Fruit fly (Drosophila melanogaster): ENCODE results near the gene lmgB.

lmgB gene

DNA sequence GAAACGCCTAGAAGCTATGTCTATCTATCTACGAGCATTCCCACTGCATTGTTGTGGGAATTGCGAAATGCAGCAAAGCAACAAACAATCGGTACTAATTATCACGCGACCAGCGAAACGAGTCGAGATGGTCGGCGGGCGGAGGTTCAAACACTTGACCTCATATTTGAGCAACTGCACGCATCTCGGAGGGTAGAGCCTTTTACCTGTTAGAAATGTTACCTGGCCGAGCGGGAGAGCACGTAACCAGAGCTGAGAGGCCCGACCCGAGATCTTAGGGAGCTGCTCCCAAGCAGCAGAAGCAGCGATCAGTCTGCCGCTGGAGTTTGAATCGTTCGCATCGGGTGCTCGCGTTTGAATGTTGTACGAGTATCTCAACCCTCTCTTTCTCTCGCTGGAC lies 50.0 kb downstream of the lmgB start (continued):
- no peak for TF ChIP-seq CG11504 (tag; optimal IDR thresholded peaks at IDR 0.05)
- no peak for TF ChIP-seq CG3281 (GFP tag; optimal IDR thresholded peaks at IDR 0.05)
- peak; percentile 42 for TF ChIP-seq zen (tag; optimal IDR thresholded peaks at IDR 0.05)
- TF ChIP-seq Bgb (GFP tag; IDR thresholded peaks at IDR 0.05; ENCODE audit: partially characterized antibody), result peak; percentile 9; the same call in 1 of the 2 replicates
- TF ChIP-seq CG15479 (GFP tag; optimal IDR thresholded peaks at IDR 0.05), result peak; percentile 69
- no peak for TF ChIP-seq PHDP (tag; optimal IDR thresholded peaks at IDR 0.05)
- no peak for TF ChIP-seq run (tag; optimal IDR thresholded peaks at IDR 0.05)
- no peak for TF ChIP-seq Eip74EF (GFP tag; optimal IDR thresholded peaks at IDR 0.05)
- peak; percentile 75 for TF ChIP-seq kni (GFP tag; optimal IDR thresholded peaks at IDR 0.05)
- TF ChIP-seq stc (GFP tag; IDR thresholded peaks at IDR 0.05), result no peak
- no peak for TF ChIP-seq Pdp1 (GFP tag; optimal IDR thresholded peaks at IDR 0.05)
- TF ChIP-seq CG16815 (GFP tag; optimal IDR thresholded peaks at IDR 0.05), result no peak
- TF ChIP-seq CG42726 (GFP tag; IDR thresholded peaks at IDR 0.05; ENCODE audit: partially characterized antibody), result no peak
- no peak for TF ChIP-seq ara (GFP tag; IDR thresholded peaks at IDR 0.05)
- TF ChIP-seq tll (GFP tag; optimal IDR thresholded peaks at IDR 0.05), result peak in 1 of 2 experiments; percentile 32
- no peak for TF ChIP-seq CG2889 (GFP tag; IDR thresholded peaks at IDR 0.05)
- no peak for TF ChIP-seq CrebB (tag; optimal IDR thresholded peaks at IDR 0.05)
- no peak for TF ChIP-seq Atf3 (GFP tag; optimal IDR thresholded peaks at IDR 0.05)
- no peak for TF ChIP-seq ase (GFP tag; IDR thresholded peaks at IDR 0.05)
- TF ChIP-seq HLH54F (GFP tag; optimal IDR thresholded peaks at IDR 0.05), result no peak
- peak; percentile 30; the same call in 1 of the 2 replicates for TF ChIP-seq E2f2 (GFP tag; IDR thresholded peaks at IDR 0.05)
- TF ChIP-seq Oli (tag; optimal IDR thresholded peaks at IDR 0.05), result no peak
- peak; percentile 13 for TF ChIP-seq CG12155 (GFP tag; optimal IDR thresholded peaks at IDR 0.05)
- no peak for TF ChIP-seq CG9437 (GFP tag; optimal IDR thresholded peaks at IDR 0.05)
- no peak for TF ChIP-seq HHEX (GFP tag; optimal IDR thresholded peaks at IDR 0.05)
- no peak for TF ChIP-seq dm (GFP tag; optimal IDR thresholded peaks at IDR 0.05)
- 0 out of 4 replicates have a peak, but pooled peaks have one; percentile 28 for TF ChIP-seq Dll (GFP tag; IDR thresholded peaks at IDR 0.05; ENCODE audit: partially characterized antibody)
- peak; percentile 24 for TF ChIP-seq Deaf1 (tag; optimal IDR thresholded peaks at IDR 0.05)
- no peak for TF ChIP-seq CG9609 (GFP tag; optimal IDR thresholded peaks at IDR 0.05)
- peak; percentile 46 for TF ChIP-seq chm (GFP tag; IDR thresholded peaks at IDR 0.05)
- peak; percentile 43 to 69 for TF ChIP-seq Trl (optimal IDR thresholded peaks at IDR 0.05)
- TF ChIP-seq Trl (GFP tag; optimal IDR thresholded peaks at IDR 0.05), result no peak
- peak; percentile 44 for TF ChIP-seq Med (GFP tag)
- 0 out of 2 replicates have a peak, but pooled peaks have one; percentile 12 for TF ChIP-seq CG17328 (GFP tag; IDR thresholded peaks at IDR 0.05)
- no peak for TF ChIP-seq YL-1 (GFP tag; optimal IDR thresholded peaks at IDR 0.05)
- peak; percentile 27; the same call in 1 of the 2 replicates for TF ChIP-seq Rfx (GFP tag; IDR thresholded peaks at IDR 0.05)
- no peak for TF ChIP-seq ems (GFP tag; optimal IDR thresholded peaks at IDR 0.05)
- TF ChIP-seq cwo (GFP tag; optimal IDR thresholded peaks at IDR 0.05), result peak; percentile 51
- no peak for TF ChIP-seq CG10321 (GFP tag; IDR thresholded peaks at IDR 0.05)
- peak; percentile 9 for TF ChIP-seq sens (GFP tag)
- TF ChIP-seq CG4707 (GFP tag; optimal IDR thresholded peaks at IDR 0.05), result no peak
- TF ChIP-seq exex (tag; optimal IDR thresholded peaks at IDR 0.05), result no peak
- TF ChIP-seq phol (tag; optimal IDR thresholded peaks at IDR 0.05), result no peak
- peak; percentile 84 for TF ChIP-seq CG12769 (tag; optimal IDR thresholded peaks at IDR 0.05)
- TF ChIP-seq pros (GFP tag; optimal IDR thresholded peaks at IDR 0.05), result peak; percentile 71
- TF ChIP-seq ci (GFP tag; IDR thresholded peaks at IDR 0.05), result 0 out of 3 replicates have a peak, but pooled peaks have one; percentile 35
- no peak for TF ChIP-seq sisA (GFP tag; IDR thresholded peaks at IDR 0.05)
- peak in 1 of 2 experiments; percentile 93 for TF ChIP-seq Hr78 (GFP tag; optimal IDR thresholded peaks at IDR 0.05)
- no peak for TF ChIP-seq CG8924 (tag; optimal IDR thresholded peaks at IDR 0.05)
- TF ChIP-seq Jarid2 (GFP tag; optimal IDR thresholded peaks at IDR 0.05), result peak; percentile 55
